Worm (Caenorhabditis elegans) whole organism, L1 larva: ENCODE results near the gene Y60C6A.3.

Experiments
- C34B4.2 ChIP-seq: sonication (generic microtip); optimal IDR thresholded peaks from 2 replicates; lab custom pipeline; 2017; ENCODE audit warnings: mild to moderate bottlenecking, missing genetic modification characterization, missing compliant biosample characterization
- F16B12.6 ChIP-seq: fragments of 150-350 bp; optimal IDR thresholded peaks from 2 replicates; lab custom pipeline; 2014; ENCODE audit warnings: missing biosample characterization, missing genetic modification characterization
- Y116A8C.19 ChIP-seq: sonication (generic microtip); optimal IDR thresholded peaks from 2 replicates; lab custom pipeline; 2016; ENCODE audit warnings: missing compliant biosample characterization, missing genetic modification characterization, borderline replicate concordance
- aha-1 ChIP-seq: fragments of 150-350 bp; optimal IDR thresholded peaks from 2 replicates; lab custom pipeline; 2014; ENCODE audit warnings: missing biosample characterization, missing genetic modification characterization
- alr-1 ChIP-seq: fragments of 200-800 bp; sonication (Bioruptor generic); optimal IDR thresholded peaks from 2 replicates; lab custom pipeline; 2018; ENCODE audit warnings: borderline replicate concordance, mild to moderate bottlenecking, missing genetic modification characterization, missing compliant biosample characterization
- blmp-1 ChIP-seq: fragments of 150-350 bp; optimal IDR thresholded peaks from 2 replicates; lab custom pipeline; 2014; ENCODE audit warnings: missing biosample characterization, missing genetic modification characterization
- dsc-1 ChIP-seq: sonication (generic microtip); optimal IDR thresholded peaks from 2 replicates; lab custom pipeline; 2016; ENCODE audit warnings: mild to moderate bottlenecking, missing genetic modification characterization, missing compliant biosample characterization
- efl-1 ChIP-seq, 4 experiments: fragments of 150-350 bp; optimal IDR thresholded peaks in 3 of 4; peaks in 1 of 4; 1 replicate in 1 of 4; 2 replicates in 3 of 4; lab custom pipeline; 2014; ENCODE audit warnings: missing biosample characterization in 2 of 4, missing genetic modification characterization in 2 of 4, missing genetic modification reagents in 2 of 4
- efl-3 ChIP-seq: fragments of 200-800 bp; sonication (Bioruptor generic); optimal IDR thresholded peaks from 2 replicates; lab custom pipeline; 2018; ENCODE audit warnings: mild to moderate bottlenecking, missing genetic modification characterization, missing compliant biosample characterization
- egl-27 ChIP-seq, 2 experiments: fragments of 150-350 bp in 1 of 2; sonication (generic microtip); optimal IDR thresholded peaks; 3 replicates each; lab custom pipeline; 2017 to 2018; ENCODE audit warnings: missing biosample characterization in 2 of 2, missing genetic modification characterization in 2 of 2, missing genetic modification reagents in 2 of 2
- elt-2 ChIP-seq: sonication (generic microtip); optimal IDR thresholded peaks from 2 replicates; lab custom pipeline; 2016; ENCODE audit warnings: missing genetic modification characterization, mild to moderate bottlenecking, inconsistent platforms, missing compliant biosample characterization, missing genetic modification reagents
- elt-3 ChIP-seq, 6 experiments: fragments of 150-350 bp in 1 of 6; sonication (generic microtip); optimal IDR thresholded peaks; 2 replicates each; lab custom pipeline; 2017 to 2018; ENCODE audit warnings: missing biosample characterization in 6 of 6, missing genetic modification characterization in 6 of 6, inconsistent platforms in 1 of 6
- fkh-4 ChIP-seq: sonication (generic microtip); optimal IDR thresholded peaks from 2 replicates; lab custom pipeline; 2016; ENCODE audit warnings: missing compliant biosample characterization, missing genetic modification characterization, borderline replicate concordance
- fkh-8 ChIP-seq: sonication (generic microtip); optimal IDR thresholded peaks from 2 replicates; lab custom pipeline; 2016; ENCODE audit warnings: mild to moderate bottlenecking, missing genetic modification characterization, missing compliant biosample characterization
- grh-1 ChIP-seq: fragments of 200-800 bp; sonication (Bioruptor generic); IDR thresholded peaks from 2 replicates; pipeline ENCODE4 v1.3.6; 2022; ENCODE audit warnings: missing genetic modification reagents, missing genetic modification characterization, missing compliant biosample characterization
- hlh-4 ChIP-seq: sonication (generic microtip); optimal IDR thresholded peaks from 2 replicates; lab custom pipeline; 2016; ENCODE audit warnings: mild to moderate bottlenecking, missing genetic modification characterization, missing compliant biosample characterization
- jun-1 ChIP-seq: fragments of 150-350 bp; optimal IDR thresholded peaks from 2 replicates; lab custom pipeline; 2014; ENCODE audit warnings: missing biosample characterization, missing genetic modification reagents, missing genetic modification characterization
- lin-14 ChIP-seq: fragments of 200-800 bp; sonication (Bioruptor generic); optimal IDR thresholded peaks from 2 replicates; lab custom pipeline; 2018; ENCODE audit warnings: mild to moderate bottlenecking, missing genetic modification characterization, moderate library complexity, missing compliant biosample characterization
- lin-35 ChIP-seq, 2 experiments: fragments of 150-350 bp; optimal IDR thresholded peaks; 2 replicates each; lab custom pipeline; 2014; ENCODE audit warnings: missing biosample characterization in 2 of 2, missing genetic modification characterization in 2 of 2, missing genetic modification reagents in 2 of 2
- lin-39 ChIP-seq: fragments of 150-350 bp; optimal IDR thresholded peaks from 2 replicates; lab custom pipeline; 2014; ENCODE audit warnings: missing biosample characterization, missing genetic modification reagents, missing genetic modification characterization
- lsy-2 ChIP-seq, 2 experiments: fragments of 150-350 bp; optimal IDR thresholded peaks; 2 replicates each; lab custom pipeline; 2014; ENCODE audit warnings: missing biosample characterization in 2 of 2, missing genetic modification characterization in 2 of 2
- mef-2 ChIP-seq: fragments of 150-350 bp; optimal IDR thresholded peaks from 2 replicates; lab custom pipeline; 2014; ENCODE audit warnings: missing biosample characterization, missing genetic modification characterization
- nhr-11 ChIP-seq: fragments of 150-350 bp; optimal IDR thresholded peaks from 2 replicates; lab custom pipeline; 2014; ENCODE audit warnings: missing biosample characterization, missing genetic modification characterization
- nhr-20 ChIP-seq: sonication (generic microtip); optimal IDR thresholded peaks from 2 replicates; lab custom pipeline; 2016; ENCODE audit warnings: mild to moderate bottlenecking, missing genetic modification characterization, missing compliant biosample characterization
- nhr-237 ChIP-seq: fragments of 150-350 bp; optimal IDR thresholded peaks from 2 replicates; lab custom pipeline; 2014; ENCODE audit warnings: missing biosample characterization, missing genetic modification characterization
- nhr-47 ChIP-seq: sonication (generic microtip); optimal IDR thresholded peaks from 2 replicates; lab custom pipeline; 2016; ENCODE audit warnings: mild to moderate bottlenecking, missing genetic modification characterization, moderate library complexity, missing compliant biosample characterization
- nhr-71 ChIP-seq: sonication (generic microtip); optimal IDR thresholded peaks from 2 replicates; lab custom pipeline; 2016; ENCODE audit warnings: mild to moderate bottlenecking, missing genetic modification characterization, moderate library complexity, missing compliant biosample characterization
- nhr-84 ChIP-seq: sonication (generic microtip); optimal IDR thresholded peaks from 2 replicates; lab custom pipeline; 2017; ENCODE audit warnings: missing biosample characterization, missing genetic modification characterization
- nhr-90 ChIP-seq: sonication (generic microtip); optimal IDR thresholded peaks from 2 replicates; lab custom pipeline; 2016; ENCODE audit warnings: mild to moderate bottlenecking, missing genetic modification characterization, missing compliant biosample characterization; ENCODE audit not compliant: poor library complexity
- pax-3 ChIP-seq: fragments of 200-800 bp; sonication (Bioruptor generic); optimal IDR thresholded peaks from 2 replicates; lab custom pipeline; 2018; ENCODE audit warnings: mild to moderate bottlenecking, missing genetic modification characterization, moderate library complexity, missing compliant biosample characterization
- sox-4 ChIP-seq: sonication (generic microtip); optimal IDR thresholded peaks from 2 replicates; lab custom pipeline; 2016; ENCODE audit warnings: missing genetic modification characterization, missing compliant biosample characterization
- swsn-7 ChIP-seq: sonication (generic microtip); optimal IDR thresholded peaks from 2 replicates; lab custom pipeline; 2016; ENCODE audit warnings: missing genetic modification characterization, missing compliant biosample characterization
- tlp-1 ChIP-seq: fragments of 150-350 bp; optimal IDR thresholded peaks from 2 replicates; lab custom pipeline; 2014; ENCODE audit warnings: missing biosample characterization, missing genetic modification characterization
- unc-130 ChIP-seq: fragments of 150-350 bp; optimal IDR thresholded peaks from 2 replicates; lab custom pipeline; 2017; ENCODE audit warnings: missing biosample characterization, missing genetic modification characterization, inconsistent platforms
- unc-86 ChIP-seq: sonication (generic microtip); optimal IDR thresholded peaks from 2 replicates; lab custom pipeline; 2016; ENCODE audit warnings: missing genetic modification characterization, missing compliant biosample characterization
- unc-98 ChIP-seq: fragments of 200-800 bp; sonication (Bioruptor generic); IDR thresholded peaks from 2 replicates; pipeline ENCODE4 v1.3.6; 2022; ENCODE audit warnings: missing genetic modification characterization, missing compliant biosample characterization
- zip-4 ChIP-seq: fragments of 200-800 bp; sonication (Bioruptor generic); optimal IDR thresholded peaks from 2 replicates; lab custom pipeline; 2018; ENCODE audit warnings: mild to moderate bottlenecking, missing genetic modification characterization, moderate library complexity, missing compliant biosample characterization
- ztf-4 ChIP-seq: fragments of 150-350 bp; optimal IDR thresholded peaks from 2 replicates; lab custom pipeline; 2014; ENCODE audit warnings: missing biosample characterization, missing genetic modification characterization

Gene Y60C6A.3

DNA sequence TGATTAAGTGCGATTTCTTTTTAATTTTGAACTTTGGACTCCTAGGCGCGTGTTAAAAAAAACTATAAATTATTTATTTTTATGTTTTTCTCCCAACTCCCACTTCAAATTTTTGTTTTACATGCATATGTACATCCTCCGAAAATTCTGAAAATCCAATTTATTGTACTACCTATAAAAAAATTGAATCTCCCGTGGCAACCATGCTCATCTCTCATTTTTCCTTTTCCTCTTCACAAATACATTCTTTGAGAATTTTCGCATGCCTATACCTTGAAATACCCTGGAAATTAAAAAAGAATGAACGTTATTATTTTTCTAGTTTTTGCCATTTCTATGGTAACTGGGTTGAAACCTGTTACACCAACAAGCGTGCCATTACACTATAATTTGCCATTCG, 3.2 kb downstream of the Y60C6A.3 start, which contains the start of gene R02F11.10:
Gene R02F11.10, plus strand, starts transcription at position 301 of the 400 bp plus-strand sequence.
- TF ChIP-seq efl-3 (GFP tag; lab: Kevin White, UChicago) (no peak), dsc-1 (no peak), elt-3 (tag; optimal IDR thresholded peaks at IDR 0.05; lab: Kevin White, UChicago) (no peak), unc-130 (tag; lab: Kevin White, UChicago) (no peak), nhr-84 (tag; lab: Kevin White, UChicago) (no peak), lin-35 (GFP tag; optimal IDR thresholded peaks at IDR 0.05; lab: Kevin White, UChicago) (no peak), lin-39 (no peak), jun-1 (tag; lab: Kevin White, UChicago) (no peak), efl-1 (optimal IDR thresholded peaks at IDR 0.05; lab: Kevin White, UChicago) (no peak), efl-1 (GFP tag; optimal IDR thresholded peaks at IDR 0.05 in 1 of 2; lab: Kevin White, UChicago) (no peak)
- TF ChIP-seq, all 84 proteins: peak for 0

DNA sequence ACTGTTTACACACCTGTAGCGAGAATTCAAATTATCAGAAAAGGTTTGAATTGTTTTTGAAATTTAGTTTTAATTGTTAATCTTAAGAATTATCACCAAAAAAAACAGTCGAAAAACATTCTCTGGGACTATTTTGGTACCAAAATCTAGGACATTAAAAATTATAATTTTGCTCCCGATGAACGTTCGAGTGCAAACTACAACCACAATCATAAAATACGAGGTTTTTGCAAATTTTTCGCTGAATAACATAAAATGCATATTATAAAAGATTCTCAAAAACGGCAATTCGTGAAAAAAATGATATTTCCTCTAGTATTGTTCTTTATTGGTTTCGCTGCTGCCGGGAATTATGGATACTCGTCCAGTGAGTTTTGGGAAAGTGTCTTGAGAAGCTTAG, 4.8 kb downstream of the Y60C6A.3 start, which contains the start of gene R02F11.12:
Gene R02F11.12, plus strand, starts transcription at position 301 of the 400 bp plus-strand sequence.
- TF ChIP-seq aha-1 (tag; lab: Kevin White, UChicago) (no peak), swsn-7 (tag; lab: Kevin White, UChicago) (no peak), elt-2 (tag; lab: Kevin White, UChicago) (no peak), tlp-1 (no peak)
- TF ChIP-seq, all 84 proteins: peak for 0

DNA sequence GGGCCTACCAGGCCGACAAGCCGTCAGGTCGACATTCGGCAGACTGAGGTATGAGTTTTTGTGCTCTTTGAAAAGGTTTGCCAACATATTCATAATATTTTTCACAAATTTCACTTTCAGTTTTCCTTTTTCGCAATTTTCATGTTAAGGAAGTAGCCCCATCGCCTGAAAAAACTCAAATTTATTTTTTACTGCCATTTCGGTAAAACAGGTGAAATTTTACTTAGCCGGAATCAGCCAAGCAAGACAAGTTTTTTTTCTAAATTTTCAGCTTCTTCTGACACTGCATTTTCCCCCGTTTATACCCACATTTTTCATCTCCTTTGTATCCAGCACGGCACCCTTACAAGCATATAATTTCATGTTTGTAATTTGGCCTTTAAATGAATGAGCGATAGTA, 6.0 kb downstream of the Y60C6A.3 start, which contains the start of gene R02F11.11:
Gene R02F11.11, plus strand, starts transcription at position 301 of the 400 bp plus-strand sequence.
- TF ChIP-seq unc-130 (tag; lab: Kevin White, UChicago): no peak
- no peak for TF ChIP-seq fkh-4 (tag; lab: Kevin White, UChicago)

DNA sequence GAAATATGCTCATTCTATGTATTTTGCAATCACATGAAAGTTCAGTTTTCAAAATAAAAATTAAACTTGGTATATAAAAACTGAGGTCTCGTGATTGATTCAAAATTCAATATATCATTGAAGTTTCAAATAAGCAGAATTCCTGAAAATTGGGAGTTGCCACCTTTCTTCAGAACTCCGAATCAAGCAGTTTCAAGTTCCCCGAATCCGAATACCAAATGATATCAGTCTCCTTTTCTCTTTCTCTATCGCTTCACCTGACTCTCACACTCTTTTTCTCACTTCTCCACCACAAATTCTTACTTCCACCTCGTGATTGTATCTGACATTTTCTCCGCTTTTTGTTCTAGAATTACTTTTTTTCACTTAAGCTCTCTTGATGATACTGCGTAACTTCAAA, 8.7 kb downstream of the Y60C6A.3 start, which contains the start of gene R02F11.2:
Gene R02F11.2, plus strand, starts transcription at position 292 of the 400 bp plus-strand sequence.
- TF ChIP-seq nhr-84 (tag; lab: Kevin White, UChicago): no peak
- peak; percentile 74 for TF ChIP-seq nhr-47
- peak; percentile 92 for TF ChIP-seq hlh-4 (tag; lab: Kevin White, UChicago)
- no peak for TF ChIP-seq efl-3 (GFP tag; lab: Kevin White, UChicago)
- TF ChIP-seq sox-4 (tag; lab: Kevin White, UChicago): peak; percentile 52
- no peak for TF ChIP-seq C34B4.2 (tag; lab: Kevin White, UChicago)
- peak; percentile 49 for TF ChIP-seq ztf-4 (tag; lab: Kevin White, UChicago)
- no peak for TF ChIP-seq nhr-90 (tag; lab: Kevin White, UChicago)
- TF ChIP-seq unc-98 (GFP tag; lab: Robert Waterston, UW): no peak
- TF ChIP-seq egl-27 (tag; optimal IDR thresholded peaks at IDR 0.05; lab: Kevin White, UChicago): no peak
- TF ChIP-seq alr-1 (tag; lab: Kevin White, UChicago): no peak
- TF ChIP-seq fkh-8 (tag; lab: Kevin White, UChicago): peak; percentile 96
- TF ChIP-seq nhr-237: no peak
- TF ChIP-seq Y116A8C.19: no peak
- TF ChIP-seq swsn-7 (tag; lab: Kevin White, UChicago): peak; percentile 28
- TF ChIP-seq fkh-4 (tag; lab: Kevin White, UChicago): no peak
- peak; percentile 85 for TF ChIP-seq nhr-71 (tag; lab: Kevin White, UChicago)
- no peak for TF ChIP-seq grh-1 (GFP tag; lab: Robert Waterston, UW)
- peak; percentile 17 for TF ChIP-seq nhr-20 (tag; lab: Kevin White, UChicago)
- no peak for TF ChIP-seq lin-14
- peak; percentile 7 for TF ChIP-seq nhr-11 (tag; lab: Kevin White, UChicago)
- peak; percentile 51 for TF ChIP-seq pax-3 (tag; lab: Kevin White, UChicago)
- no peak for TF ChIP-seq mef-2 (tag; lab: Kevin White, UChicago)
- no peak for TF ChIP-seq lsy-2 (tag; optimal IDR thresholded peaks at IDR 0.05; lab: Kevin White, UChicago)
- TF ChIP-seq unc-86 (tag; lab: Kevin White, UChicago): no peak
- no peak for TF ChIP-seq zip-4 (GFP tag; lab: Kevin White, UChicago)
- no peak for TF ChIP-seq blmp-1 (tag; lab: Kevin White, UChicago)
- no peak for TF ChIP-seq F16B12.6 (tag; lab: Kevin White, UChicago)
